Worm (Caenorhabditis elegans) whole organism, L4 larva: ENCODE measurements around the gene let-721.

Experiments
- D1046.2 ChIP-seq: fragments of 200-800 bp; sonication (Bioruptor generic); IDR thresholded peaks from 2 replicates; pipeline ENCODE4 v1.3.6; 2022; ENCODE audit warnings: missing genetic modification characterization, missing compliant biosample characterization
- F44E2.7 ChIP-seq: fragments of 200-800 bp; sonication (Bioruptor generic); IDR thresholded peaks from 2 replicates; pipeline ENCODE4 v2.1.2; 2022; ENCODE audit warnings: missing genetic modification characterization, missing compliant biosample characterization
- T26A8.4 ChIP-seq: fragments of 200-800 bp; sonication (Bioruptor generic); IDR thresholded peaks from 2 replicates; pipeline ENCODE4 v1.3.6; 2022; ENCODE audit warnings: missing genetic modification characterization, missing compliant biosample characterization
- Y48G9A.11 ChIP-seq: fragments of 200-800 bp; sonication (Bioruptor generic); IDR thresholded peaks from 2 replicates; pipeline ENCODE4 v1.3.6; 2022; ENCODE audit warnings: missing genetic modification reagents, missing genetic modification characterization, missing compliant biosample characterization
- Y5F2A.4 ChIP-seq: fragments of 200-800 bp; sonication (Bioruptor generic); optimal IDR thresholded peaks from 2 replicates; lab custom pipeline; 2018; ENCODE audit warnings: mild to moderate bottlenecking, missing genetic modification characterization, missing compliant biosample characterization
- ZK337.2 ChIP-seq: fragments of 200-800 bp; sonication (Bioruptor generic); IDR thresholded peaks from 2 replicates; pipeline ENCODE4 v1.3.6; 2022; ENCODE audit warnings: missing genetic modification reagents, missing genetic modification characterization, missing compliant biosample characterization
- ZK546.5 ChIP-seq, 2 experiments: sonication (generic microtip); optimal IDR thresholded peaks; 2 replicates each; lab custom pipeline; 2017; ENCODE audit warnings: missing biosample characterization in 2 of 2, missing genetic modification characterization in 2 of 2
- aha-1 ChIP-seq: fragments of 150-350 bp; peaks from one replicate; lab custom pipeline; 2014; ENCODE audit warnings: missing biosample characterization, missing genetic modification characterization
- aly-2 ChIP-seq: sonication (generic microtip); optimal IDR thresholded peaks from 2 replicates; lab custom pipeline; 2018; ENCODE audit warnings: missing biosample characterization, missing genetic modification characterization
- ama-1 ChIP-seq: fragments of 150-350 bp; optimal IDR thresholded peaks from 2 replicates; lab custom pipeline; 2014; ENCODE audit warnings: inconsistent platforms, mixed read lengths
- attf-4 ChIP-seq: sonication (generic microtip); optimal IDR thresholded peaks from 3 replicates; lab custom pipeline; 2017; ENCODE audit warnings: missing biosample characterization, missing genetic modification characterization
- ceh-28 ChIP-seq: fragments of 150-350 bp; optimal IDR thresholded peaks from 2 replicates; lab custom pipeline; 2014; ENCODE audit warnings: missing biosample characterization, missing genetic modification reagents, missing genetic modification characterization
- ceh-44 ChIP-seq: fragments of 200-800 bp; sonication (Bioruptor generic); IDR thresholded peaks from 2 replicates; pipeline ENCODE4 v1.3.6; 2022; ENCODE audit warnings: missing genetic modification reagents, missing genetic modification characterization, missing compliant biosample characterization
- ces-1 ChIP-seq: fragments of 150-350 bp; sonication (generic microtip); optimal IDR thresholded peaks from 4 replicates; lab custom pipeline; 2014; ENCODE audit warnings: missing biosample characterization, missing genetic modification reagents, missing genetic modification characterization
- ctbp-1 ChIP-seq: fragments of 200-800 bp; sonication (Bioruptor generic); IDR thresholded peaks from 2 replicates; pipeline ENCODE4 v1.3.6; 2022; ENCODE audit warnings: missing genetic modification reagents, missing genetic modification characterization, missing compliant biosample characterization
- daf-8 ChIP-seq: fragments of 200-800 bp; sonication (Bioruptor generic); IDR thresholded peaks from 2 replicates; pipeline ENCODE4 v1.3.6; 2022; ENCODE audit warnings: missing genetic modification characterization, missing compliant biosample characterization
- dmd-6 ChIP-seq: fragments of 200-800 bp; sonication (Bioruptor generic); IDR thresholded peaks from 2 replicates; pipeline ENCODE4 v1.3.6; 2022; ENCODE audit warnings: missing genetic modification reagents, missing genetic modification characterization, missing compliant biosample characterization
- dmd-8 ChIP-seq: fragments of 200-800 bp; sonication (Bioruptor generic); IDR thresholded peaks from 2 replicates; pipeline ENCODE4 v1.3.6; 2022; ENCODE audit warnings: missing genetic modification characterization, missing compliant biosample characterization
- duxl-1 ChIP-seq: sonication (generic microtip); optimal IDR thresholded peaks from 2 replicates; lab custom pipeline; 2016; ENCODE audit warnings: mild to moderate bottlenecking, missing genetic modification characterization, moderate library complexity, missing compliant biosample characterization; ENCODE audit not compliant: poor library complexity
- dve-1 ChIP-seq: sonication (generic microtip); optimal IDR thresholded peaks from 2 replicates; lab custom pipeline; 2017; ENCODE audit warnings: antibody characterized with exemption, mild to moderate bottlenecking, missing genetic modification characterization, missing compliant biosample characterization; ENCODE audit not compliant: insufficient read depth
- egl-43 ChIP-seq: fragments of 200-800 bp; sonication (Bioruptor generic); IDR thresholded peaks from 2 replicates; pipeline ENCODE4 v1.3.6; 2022; ENCODE audit warnings: missing genetic modification reagents, missing genetic modification characterization, missing compliant biosample characterization
- hlh-11 ChIP-seq: fragments of 200-800 bp; sonication (Bioruptor generic); optimal IDR thresholded peaks from 2 replicates; lab custom pipeline; 2018; ENCODE audit warnings: mild to moderate bottlenecking, missing genetic modification characterization, missing compliant biosample characterization
- hlh-30 ChIP-seq: sonication (generic microtip); optimal IDR thresholded peaks from 2 replicates; lab custom pipeline; 2017; ENCODE audit warnings: antibody characterized with exemption, mild to moderate bottlenecking, missing genetic modification characterization, missing compliant biosample characterization; ENCODE audit not compliant: insufficient read depth
- lim-7 ChIP-seq: fragments of 200-800 bp; sonication (Bioruptor generic); IDR thresholded peaks from 2 replicates; pipeline ENCODE4 v1.3.6; 2022; ENCODE audit warnings: missing genetic modification characterization, missing compliant biosample characterization
- lin-1 ChIP-seq: fragments of 200-800 bp; sonication (Bioruptor generic); IDR thresholded peaks from 2 replicates; pipeline ENCODE4 v1.3.6; 2022; ENCODE audit warnings: missing genetic modification reagents, missing genetic modification characterization, missing compliant biosample characterization
- lin-29 ChIP-seq: fragments of 200-800 bp; sonication (Bioruptor generic); IDR thresholded peaks from 2 replicates; pipeline ENCODE4 v1.3.6; 2022; ENCODE audit warnings: missing genetic modification reagents, missing genetic modification characterization, missing compliant biosample characterization
- lin-38 ChIP-seq: fragments of 200-800 bp; sonication (Bioruptor generic); IDR thresholded peaks from 2 replicates; pipeline ENCODE4 v1.3.6; 2022; ENCODE audit warnings: missing genetic modification reagents, missing genetic modification characterization, missing compliant biosample characterization
- lir-3 ChIP-seq: sonication (generic microtip); optimal IDR thresholded peaks from 2 replicates; lab custom pipeline; 2016; ENCODE audit warnings: mild to moderate bottlenecking, missing genetic modification characterization, missing compliant biosample characterization
- madf-5 ChIP-seq, 2 experiments: fragments of 200-800 bp; sonication (Bioruptor generic); IDR thresholded peaks; 2 replicates each; pipeline ENCODE4 v1.3.6; 2022; ENCODE audit warnings: missing compliant biosample characterization in 2 of 2, missing genetic modification characterization in 2 of 2
- madf-9 ChIP-seq: fragments of 200-800 bp; sonication (Bioruptor generic); conservative IDR thresholded peaks from 2 replicates; pipeline ENCODE4 v1.3.6; 2022; ENCODE audit warnings: missing genetic modification reagents, missing genetic modification characterization, missing compliant biosample characterization
- mxl-2 ChIP-seq: fragments of 200-800 bp; sonication (Bioruptor generic); conservative IDR thresholded peaks from 2 replicates; pipeline ENCODE4 v1.3.6; 2022; ENCODE audit warnings: missing genetic modification reagents, missing genetic modification characterization, missing compliant biosample characterization
- mxl-3 ChIP-seq: fragments of 200-800 bp; sonication (Bioruptor generic); optimal IDR thresholded peaks from 2 replicates; lab custom pipeline; 2018; ENCODE audit warnings: mild to moderate bottlenecking, missing genetic modification characterization, missing compliant biosample characterization
- nhr-102 ChIP-seq: sonication (generic microtip); optimal IDR thresholded peaks from 2 replicates; lab custom pipeline; 2016; ENCODE audit warnings: mild to moderate bottlenecking, missing genetic modification characterization, moderate library complexity, missing compliant biosample characterization
- nhr-28 ChIP-seq: fragments of 150-350 bp; optimal IDR thresholded peaks from 2 replicates; lab custom pipeline; 2014; ENCODE audit warnings: missing biosample characterization, missing genetic modification characterization
- nhr-41 ChIP-seq: fragments of 200-800 bp; sonication (Bioruptor generic); IDR thresholded peaks from 2 replicates; pipeline ENCODE4 v1.3.6; 2022; ENCODE audit warnings: missing genetic modification reagents, missing genetic modification characterization, missing compliant biosample characterization
- nhr-48 ChIP-seq: sonication (generic microtip); optimal IDR thresholded peaks from 2 replicates; lab custom pipeline; 2016; ENCODE audit warnings: mild to moderate bottlenecking, missing genetic modification characterization, missing compliant biosample characterization
- nhr-6 ChIP-seq: fragments of 150-350 bp; optimal IDR thresholded peaks from 2 replicates; lab custom pipeline; 2014; ENCODE audit warnings: missing biosample characterization, missing genetic modification characterization
- pha-4 ChIP-seq, 2 experiments: fragments of 150-350 bp in 1 of 2; fragments of 200-800 bp in 1 of 2; sonication (Bioruptor generic) in 1 of 2; IDR thresholded peaks in 1 of 2; optimal IDR thresholded peaks in 1 of 2; 2 replicates each; pipeline versions ENCODE4 v1.3.6 to Lab custom; 2014 to 2022; ENCODE audit warnings: missing genetic modification characterization in 2 of 2, missing genetic modification reagents in 2 of 2, missing biosample characterization in 1 of 2, missing compliant biosample characterization in 1 of 2
- rbr-2 ChIP-seq: sonication (generic microtip); optimal IDR thresholded peaks from 2 replicates; lab custom pipeline; 2016; ENCODE audit warnings: missing genotype, missing genetic modification characterization, missing compliant biosample characterization
- saeg-2 ChIP-seq: fragments of 200-800 bp; sonication (Bioruptor generic); IDR thresholded peaks from 2 replicates; pipeline ENCODE4 v1.3.6; 2022; ENCODE audit warnings: missing genetic modification reagents, missing genetic modification characterization, missing compliant biosample characterization
- snpc-4 ChIP-seq: fragments of 150-350 bp; optimal IDR thresholded peaks from 2 replicates; lab custom pipeline; 2014; ENCODE audit warnings: missing biosample characterization, missing genetic modification characterization
- spr-1 ChIP-seq: sonication (generic microtip); optimal IDR thresholded peaks from 2 replicates; lab custom pipeline; 2016; ENCODE audit warnings: mild to moderate bottlenecking, missing genetic modification characterization, missing compliant biosample characterization
- tag-97 ChIP-seq: fragments of 200-800 bp; sonication (Bioruptor generic); IDR thresholded peaks from 2 replicates; pipeline ENCODE4 v1.3.6; 2022; ENCODE audit warnings: missing genetic modification characterization, missing compliant biosample characterization
- tra-1 ChIP-seq: fragments of 200-800 bp; sonication (Bioruptor generic); IDR thresholded peaks from 2 replicates; pipeline ENCODE4 v1.3.6; 2022; ENCODE audit warnings: missing genetic modification reagents, missing genetic modification characterization, missing compliant biosample characterization
- unc-39 ChIP-seq: sonication (generic microtip); optimal IDR thresholded peaks from 2 replicates; lab custom pipeline; 2017; ENCODE audit warnings: missing biosample characterization, missing genetic modification characterization
- zag-1 ChIP-seq: fragments of 150-350 bp; optimal IDR thresholded peaks from 2 replicates; lab custom pipeline; 2014; ENCODE audit warnings: missing biosample characterization, missing genetic modification characterization
- zfp-2 ChIP-seq: sonication (generic microtip); optimal IDR thresholded peaks from 2 replicates; lab custom pipeline; 2016; ENCODE audit warnings: mild to moderate bottlenecking, missing genetic modification characterization, missing compliant biosample characterization
- zip-11 ChIP-seq: fragments of 200-800 bp; sonication (Bioruptor generic); IDR thresholded peaks from 2 replicates; pipeline ENCODE4 v1.3.6; 2022; ENCODE audit warnings: missing genetic modification characterization, missing compliant biosample characterization
- zip-2 ChIP-seq: fragments of 150-350 bp; optimal IDR thresholded peaks from 2 replicates; lab custom pipeline; 2014; ENCODE audit warnings: missing biosample characterization, missing genetic modification characterization
- ztf-11 ChIP-seq: fragments of 150-350 bp; optimal IDR thresholded peaks from 2 replicates; lab custom pipeline; 2014; ENCODE audit warnings: missing biosample characterization, missing genetic modification characterization
- ztf-7 ChIP-seq: fragments of 150-350 bp; optimal IDR thresholded peaks from 2 replicates; lab custom pipeline; 2014; ENCODE audit warnings: missing biosample characterization, missing genetic modification characterization

let-721 gene

DNA sequence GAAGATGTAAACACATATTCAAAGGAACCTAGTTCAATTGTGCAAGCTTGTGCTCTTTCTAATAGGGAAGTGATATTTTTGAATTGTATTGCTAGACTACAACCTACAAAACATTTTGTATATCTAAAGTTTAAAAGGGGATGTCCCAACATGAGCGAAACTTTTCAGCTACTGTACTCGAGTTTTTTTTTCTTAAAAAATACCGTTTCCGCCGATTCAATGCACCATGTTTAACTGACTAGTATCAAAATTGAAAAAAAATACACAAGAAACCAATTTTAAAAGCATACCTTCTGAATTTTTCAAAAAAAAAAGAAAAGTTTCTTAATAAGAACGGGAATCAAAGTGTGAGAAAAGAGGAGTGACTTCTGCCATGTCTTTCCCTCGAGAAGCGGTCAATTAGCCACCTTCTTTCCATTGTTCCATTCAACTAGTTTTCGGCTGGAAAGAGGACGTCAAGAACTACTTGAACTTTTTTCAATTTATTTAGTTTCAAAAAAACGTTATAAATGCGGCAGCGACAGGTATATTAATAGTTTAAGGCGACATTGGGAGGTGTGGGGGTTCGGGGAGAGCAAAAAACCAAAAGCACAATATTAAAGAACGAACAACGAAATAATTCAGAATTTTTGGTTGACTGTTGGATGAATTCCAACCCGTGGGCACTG lies 31.3 kb downstream of the let-721 start, which contains the start of gene nas-4 (continued):
- TF ChIP-seq ZK546.5 (tag; optimal IDR thresholded peaks at IDR 0.05; lab: Kevin White, UChicago) (no peak), ztf-11 (tag; lab: Kevin White, UChicago) (no peak), zag-1 (tag; lab: Kevin White, UChicago) (no peak), ztf-7 (tag; lab: Kevin White, UChicago) (no peak), ceh-28 (tag; lab: Kevin White, UChicago) (no peak), spr-1 (tag; lab: Kevin White, UChicago) (peak; percentile 40), Y48G9A.11 (GFP tag; lab: Robert Waterston, UW) (no peak), tra-1 (GFP tag; lab: Robert Waterston, UW) (no peak), nhr-48 (tag; lab: Kevin White, UChicago) (peak; percentile 41), ces-1 (no peak), Y5F2A.4 (GFP tag; lab: Kevin White, UChicago) (no peak), D1046.2 (GFP tag; lab: Robert Waterston, UW) (no peak), mxl-2 (GFP tag; lab: Robert Waterston, UW) (no peak), madf-9 (GFP tag; lab: Robert Waterston, UW) (no peak), nhr-41 (GFP tag; lab: Robert Waterston, UW) (no peak), madf-5 (GFP tag; IDR thresholded peaks at IDR 0.05; lab: Robert Waterston, UW) (no peak), dmd-6 (GFP tag; lab: Robert Waterston, UW) (peak; percentile 19; the same call in 1 of the 2 replicates), hlh-11 (tag; lab: Kevin White, UChicago) (peak; percentile 13), lin-1 (GFP tag; lab: Robert Waterston, UW) (no peak), zfp-2 (no peak), lir-3 (no peak), ama-1 (peak; percentile 77), ZK337.2 (no peak), mxl-3 (GFP tag; lab: Kevin White, UChicago) (no peak), lim-7 (GFP tag; lab: Robert Waterston, UW) (0 out of 2 replicates have a peak, but pooled peaks have one; percentile 36), nhr-28 (tag; lab: Kevin White, UChicago) (no peak), lin-29 (no peak), nhr-102 (peak; percentile 67), T26A8.4 (GFP tag; lab: Robert Waterston, UW) (no peak), tag-97 (GFP tag; lab: Robert Waterston, UW) (no peak), unc-39 (tag; lab: Kevin White, UChicago) (no peak), saeg-2 (GFP tag; lab: Robert Waterston, UW) (no peak), ctbp-1 (no peak), zip-2 (tag; lab: Kevin White, UChicago) (no peak), hlh-30 (tag; lab: Kevin White, UChicago) (no peak), pha-4 (GFP tag; IDR thresholded peaks at IDR 0.05; lab: Robert Waterston, UW) (no peak), pha-4 (tag; optimal IDR thresholded peaks at IDR 0.05; lab: Kevin White, UChicago) (no peak), F44E2.7 (GFP tag; lab: Robert Waterston, UW) (no peak), snpc-4 (tag; lab: Kevin White, UChicago) (no peak), daf-8 (GFP tag; lab: Robert Waterston, UW) (no peak), ceh-44 (GFP tag; lab: Robert Waterston, UW) (no peak), aha-1 (tag; lab: Kevin White, UChicago) (no peak), dmd-8 (GFP tag; lab: Robert Waterston, UW) (no peak), nhr-6 (tag; lab: Kevin White, UChicago) (no peak), attf-4 (no peak), rbr-2 (tag; lab: Kevin White, UChicago) (no peak), aly-2 (no peak), lin-38 (peak; percentile 24; the same call in 1 of the 2 replicates), egl-43 (GFP tag; lab: Robert Waterston, UW) (no peak), zip-11 (GFP tag; lab: Robert Waterston, UW) (no peak), duxl-1 (no peak), dve-1 (tag; lab: Kevin White, UChicago) (peak; percentile 32)
